Worm (Caenorhabditis elegans) whole organism, L4 larva: ENCODE measurements around the gene msp-152.

Experiments
- unc-62 ChIP-seq, 3 experiments: fragments of 150-350 bp in 1 of 3; sonication (generic microtip); optimal IDR thresholded peaks in 2 of 3; peaks in 1 of 3; 1 replicate in 1 of 3; 2 replicates in 2 of 3; lab custom pipeline; 2014 to 2017; ENCODE audit warnings: missing biosample characterization in 3 of 3, missing genetic modification characterization in 3 of 3, missing genetic modification reagents in 3 of 3, missing genotype in 1 of 3
- zip-2 ChIP-seq: fragments of 150-350 bp; optimal IDR thresholded peaks from 2 replicates; lab custom pipeline; 2014; ENCODE audit warnings: missing biosample characterization, missing genetic modification characterization

- TF ChIP-seq zip-2 (no peak), unc-62 (GFP tag; optimal IDR thresholded peaks at IDR 0.05 in 1 of 2; lab: Kevin White, UChicago) (no peak), unc-62 (tag; optimal IDR thresholded peaks at IDR 0.05; lab: Kevin White, UChicago) (no peak)
These were observed 8.2 kb downstream of the msp-152 start, which contains the start of gene cblc-1 for ce11 chrII:4941050-4941449.
